Worm (Caenorhabditis elegans): ENCODE data around the gene lurp-3.

Gene lurp-3

ce11 chrV:13506321-13506720 lies 50.8 kb downstream of the lurp-3 start, which contains the start of gene R11G10.4:
TSS of gene R11G10.4 (plus strand) at chrV:13506621.
- TF ChIP-seq W03F9.2 (tag; optimal IDR thresholded peaks at IDR 0.05) (no peak), dao-5 (tag; optimal IDR thresholded peaks at IDR 0.05) (no peak), him-1 (tag; optimal IDR thresholded peaks at IDR 0.05) (no peak)
